Worm (Caenorhabditis elegans) whole organism, L2 larva: Measurements from ENCODE around the gene pid-5.

Experiments used
- R02D3.7 ChIP-seq: fragments of 150-350 bp; optimal IDR thresholded peaks from 2 replicates; lab custom pipeline; 2014; ENCODE audit warnings: missing biosample characterization, missing genetic modification characterization
- egl-27 ChIP-seq: sonication (generic microtip); optimal IDR thresholded peaks from 3 replicates; lab custom pipeline; 2017; ENCODE audit warnings: missing biosample characterization, missing genetic modification reagents, missing genetic modification characterization
- fos-1 ChIP-seq: fragments of 150-350 bp; optimal IDR thresholded peaks from 2 replicates; lab custom pipeline; 2014; ENCODE audit warnings: missing biosample characterization, missing genetic modification characterization
- lin-39 ChIP-seq: fragments of 150-350 bp; optimal IDR thresholded peaks from 2 replicates; lab custom pipeline; 2014; ENCODE audit warnings: missing biosample characterization, missing genetic modification reagents, missing genetic modification characterization
- mdl-1 ChIP-seq, 2 experiments: fragments of 150-350 bp in 1 of 2; sonication (generic microtip) in 1 of 2; optimal IDR thresholded peaks; 2 replicates each; lab custom pipeline; 2017; ENCODE audit warnings: missing biosample characterization in 2 of 2, missing genetic modification characterization in 2 of 2
- nhr-23 ChIP-seq: fragments of 150-350 bp; optimal IDR thresholded peaks from 2 replicates; lab custom pipeline; 2014; ENCODE audit warnings: missing biosample characterization, missing genetic modification reagents, missing genetic modification characterization
- skn-1 ChIP-seq: sonication (generic microtip); optimal IDR thresholded peaks from 2 replicates; lab custom pipeline; 2017; ENCODE audit warnings: missing biosample characterization, missing genetic modification characterization
- unc-39 ChIP-seq: fragments of 150-350 bp; optimal IDR thresholded peaks from 2 replicates; lab custom pipeline; 2014; ENCODE audit warnings: missing biosample characterization, missing genetic modification characterization
- unc-62 ChIP-seq: fragments of 150-350 bp; optimal IDR thresholded peaks from 2 replicates; lab custom pipeline; 2014; ENCODE audit warnings: missing biosample characterization, missing genetic modification reagents, missing genetic modification characterization
- zag-1 ChIP-seq: fragments of 150-350 bp; optimal IDR thresholded peaks from 2 replicates; lab custom pipeline; 2014; ENCODE audit warnings: missing biosample characterization, missing genetic modification characterization
- ztf-11 ChIP-seq: sonication (generic microtip); optimal IDR thresholded peaks from 2 replicates; lab custom pipeline; 2017; ENCODE audit warnings: missing biosample characterization, missing genetic modification characterization

ce11 chrV:4219342-4219741 lies 43.7 kb downstream of the pid-5 start, which contains the start of gene nlp-9:
- no peak for TF ChIP-seq unc-39
- no peak for TF ChIP-seq lin-39 (tag; lab: Kevin White, UChicago)
- TF ChIP-seq fos-1 (tag; lab: Kevin White, UChicago) = no peak
- no peak for TF ChIP-seq nhr-23
- no peak for TF ChIP-seq skn-1 (tag; lab: Kevin White, UChicago)
- TF ChIP-seq zag-1 (tag; lab: Kevin White, UChicago) = no peak
- no peak for TF ChIP-seq egl-27 (tag; lab: Kevin White, UChicago)
- no peak for TF ChIP-seq R02D3.7 (tag; lab: Kevin White, UChicago)
- TF ChIP-seq ztf-11 (tag; lab: Kevin White, UChicago) = no peak
- TF ChIP-seq mdl-1 (tag; optimal IDR thresholded peaks at IDR 0.05; lab: Kevin White, UChicago) = no peak
- no peak for TF ChIP-seq unc-62 (GFP tag; lab: Kevin White, UChicago)
